Worm (Caenorhabditis elegans) whole organism, L3 larva: ENCODE measurements around the gene mtq-2.
A peak's percentile ranks its signal among the peaks of the same experiment; 100 is the strongest.

Experiments
- R02D3.7 ChIP-seq: fragments of 150-350 bp; optimal IDR thresholded peaks from 2 replicates; lab custom pipeline; 2014; ENCODE audit warnings: missing biosample characterization, missing genetic modification characterization
- ZK546.5 ChIP-seq: sonication (generic microtip); optimal IDR thresholded peaks from 2 replicates; lab custom pipeline; 2017; ENCODE audit warnings: missing biosample characterization, missing genetic modification characterization
- ama-1 ChIP-seq: fragments of 150-350 bp; optimal IDR thresholded peaks from 2 replicates; lab custom pipeline; 2018
- fkh-10 ChIP-seq: sonication (generic microtip); optimal IDR thresholded peaks from 2 replicates; lab custom pipeline; 2017; ENCODE audit warnings: missing biosample characterization, missing genetic modification reagents, missing genetic modification characterization
- nhr-237 ChIP-seq: fragments of 150-350 bp; optimal IDR thresholded peaks from 2 replicates; lab custom pipeline; 2014; ENCODE audit warnings: missing biosample characterization, missing genetic modification characterization
- sea-2 ChIP-seq: fragments of 150-350 bp; sonication (generic microtip); optimal IDR thresholded peaks from 4 replicates; lab custom pipeline; 2014; ENCODE audit warnings: missing biosample characterization, missing genetic modification reagents, missing genetic modification characterization
- snpc-4 ChIP-seq: fragments of 150-350 bp; optimal IDR thresholded peaks from 2 replicates; lab custom pipeline; 2014; ENCODE audit warnings: missing biosample characterization, missing genetic modification characterization
- unc-62 ChIP-seq: fragments of 150-350 bp; sonication (generic microtip); optimal IDR thresholded peaks from 4 replicates; lab custom pipeline; 2014; ENCODE audit warnings: missing biosample characterization, missing genetic modification reagents, missing genetic modification characterization

DNA sequence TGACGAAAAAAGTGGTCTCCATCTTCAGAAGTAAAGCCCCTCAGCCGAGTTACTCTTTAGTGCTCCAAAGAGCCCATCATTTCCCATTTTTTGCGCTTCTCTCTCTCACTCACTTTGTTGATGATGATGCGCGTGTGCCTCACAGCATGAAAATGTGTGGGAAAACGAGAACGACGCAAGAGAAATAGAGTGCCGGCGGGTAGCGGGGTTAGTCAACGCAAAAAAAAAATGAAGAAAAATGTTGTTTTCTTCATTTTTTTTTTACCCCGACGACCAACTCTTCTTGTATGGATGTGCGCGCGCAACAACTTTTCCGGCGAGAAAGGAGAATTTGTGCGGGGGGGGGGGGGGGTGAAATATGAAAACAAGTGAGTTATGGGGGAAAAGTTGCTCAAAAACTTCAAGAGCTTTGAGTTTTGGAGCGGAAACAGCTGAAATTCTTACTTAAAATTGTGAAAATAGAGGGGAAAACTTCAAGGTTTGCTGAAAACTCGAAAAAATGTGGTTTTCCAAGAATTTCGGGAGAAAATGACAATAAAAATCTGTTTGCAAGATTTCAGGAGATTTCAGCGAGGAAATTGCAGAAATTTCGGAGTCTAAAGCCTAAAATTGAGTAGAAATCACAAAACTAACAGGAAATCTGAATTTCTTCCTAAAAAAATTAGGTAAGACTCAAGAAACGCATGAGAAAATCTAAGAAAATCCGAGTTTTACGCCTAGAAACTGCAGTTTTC, 8.5 kb upstream of the mtq-2 start, which contains the start of gene C33C12.1:
- TF ChIP-seq snpc-4 (tag; lab: Kevin White, UChicago) (no peak), unc-62 (GFP tag; lab: Kevin White, UChicago) (no peak), R02D3.7 (tag; lab: Kevin White, UChicago) (no peak), sea-2 (GFP tag; lab: Kevin White, UChicago) (no peak), nhr-237 (no peak), ZK546.5 (tag; lab: Kevin White, UChicago) (no peak), fkh-10 (peak; percentile 13), ama-1 (lab: Kevin White, UChicago) (no peak)
